Worm (Caenorhabditis elegans) whole organism, young adult: Measurements from ENCODE around the gene W09H1.3.

Experiments
- B0019.2 ChIP-seq: fragments of 200-800 bp; sonication (Bioruptor generic); conservative IDR thresholded peaks from 2 replicates; pipeline ENCODE4 v1.3.6; 2022; ENCODE audit warnings: missing genetic modification reagents, missing genetic modification characterization, missing compliant biosample characterization
- B0261.1 ChIP-seq: sonication (generic microtip); optimal IDR thresholded peaks from 2 replicates; lab custom pipeline; 2016; ENCODE audit warnings: mild to moderate bottlenecking, missing genetic modification characterization, moderate library complexity, missing compliant biosample characterization
- B0336.3 ChIP-seq: fragments of 200-800 bp; sonication (Bioruptor generic); IDR thresholded peaks from 2 replicates; pipeline ENCODE4 v1.3.6; 2022; ENCODE audit warnings: missing genetic modification characterization, missing compliant biosample characterization
- F22D6.2 ChIP-seq: sonication (generic microtip); optimal IDR thresholded peaks from 2 replicates; lab custom pipeline; 2016; ENCODE audit warnings: mild to moderate bottlenecking, missing genetic modification characterization, missing compliant biosample characterization
- F55B11.4 ChIP-seq: sonication (generic microtip); optimal IDR thresholded peaks from 2 replicates; lab custom pipeline; 2016; ENCODE audit warnings: missing compliant biosample characterization, missing genetic modification characterization, borderline replicate concordance; ENCODE audit not compliant: insufficient read depth
- F57A8.1 ChIP-seq: fragments of 200-800 bp; sonication (Bioruptor generic); optimal IDR thresholded peaks from 2 replicates; lab custom pipeline; 2018; ENCODE audit warnings: mild to moderate bottlenecking, missing genetic modification characterization, moderate library complexity, missing compliant biosample characterization
- F57C9.4 ChIP-seq: sonication (generic microtip); optimal IDR thresholded peaks from 2 replicates; lab custom pipeline; 2017; ENCODE audit warnings: mild to moderate bottlenecking, missing genetic modification characterization, missing compliant biosample characterization
- K12H6.12 ChIP-seq: fragments of 200-800 bp; sonication (Bioruptor generic); optimal IDR thresholded peaks from 2 replicates; lab custom pipeline; 2018; ENCODE audit warnings: mild to moderate bottlenecking, missing genetic modification characterization, missing compliant biosample characterization
- T07F8.4 ChIP-seq: sonication (generic microtip); optimal IDR thresholded peaks from 2 replicates; lab custom pipeline; 2016; ENCODE audit warnings: mild to moderate bottlenecking, missing genetic modification characterization, moderate library complexity, missing compliant biosample characterization
- Y53G8AR.9 ChIP-seq: fragments of 200-800 bp; sonication (Bioruptor generic); conservative IDR thresholded peaks from 2 replicates; pipeline ENCODE4 v1.3.6; 2022; ENCODE audit warnings: missing genetic modification reagents, missing genetic modification characterization, missing compliant biosample characterization
- Y56A3A.18 ChIP-seq: fragments of 200-800 bp; sonication (Bioruptor generic); IDR thresholded peaks from 2 replicates; pipeline ENCODE4 v1.3.6; 2022; ENCODE audit warnings: missing genetic modification reagents, missing genetic modification characterization, missing compliant biosample characterization
- ZK185.1 ChIP-seq: sonication (generic microtip); optimal IDR thresholded peaks from 2 replicates; lab custom pipeline; 2016; ENCODE audit warnings: mild to moderate bottlenecking, missing genetic modification characterization, missing compliant biosample characterization; ENCODE audit not compliant: poor library complexity, severe bottlenecking
- aptf-2 ChIP-seq: fragments of 200-800 bp; sonication (Bioruptor generic); conservative IDR thresholded peaks from 2 replicates; pipeline ENCODE4 v1.3.6; 2022; ENCODE audit warnings: missing genetic modification reagents, missing genetic modification characterization, missing compliant biosample characterization
- atf-7 ChIP-seq: sonication (generic microtip); optimal IDR thresholded peaks from 2 replicates; lab custom pipeline; 2017; ENCODE audit warnings: mild to moderate bottlenecking, missing genetic modification characterization, missing compliant biosample characterization
- athp-1 ChIP-seq: sonication (generic microtip); optimal IDR thresholded peaks from 2 replicates; lab custom pipeline; 2017; ENCODE audit warnings: mild to moderate bottlenecking, missing genetic modification characterization, missing compliant biosample characterization
- attf-3 ChIP-seq: fragments of 200-800 bp; sonication (Bioruptor generic); conservative IDR thresholded peaks from 2 replicates; pipeline ENCODE4 v1.3.6; 2022; ENCODE audit warnings: missing genetic modification reagents, missing genetic modification characterization, missing compliant biosample characterization
- attf-5 ChIP-seq: fragments of 200-800 bp; sonication (Bioruptor generic); optimal IDR thresholded peaks from 2 replicates; lab custom pipeline; 2018; ENCODE audit warnings: mild to moderate bottlenecking, missing genetic modification characterization, missing compliant biosample characterization
- bed-1 ChIP-seq: fragments of 200-800 bp; sonication (Bioruptor generic); IDR thresholded peaks from 2 replicates; pipeline ENCODE4 v1.3.6; 2022; ENCODE audit warnings: missing genetic modification reagents, missing genetic modification characterization, missing compliant biosample characterization
- bed-2 ChIP-seq: fragments of 200-800 bp; sonication (Bioruptor generic); IDR thresholded peaks from 2 replicates; pipeline ENCODE4 v1.3.6; 2022; ENCODE audit warnings: missing genetic modification reagents, missing genetic modification characterization, missing compliant biosample characterization
- ceh-40 ChIP-seq: fragments of 200-800 bp; sonication (Bioruptor generic); IDR thresholded peaks from 2 replicates; pipeline ENCODE4 v1.3.6; 2022; ENCODE audit warnings: missing genetic modification characterization, missing compliant biosample characterization
- ceh-58 ChIP-seq: fragments of 200-800 bp; sonication (Bioruptor generic); IDR thresholded peaks from 2 replicates; pipeline ENCODE4 v1.3.6; 2022; ENCODE audit warnings: missing genetic modification characterization, missing compliant biosample characterization
- ceh-79 ChIP-seq: sonication (generic microtip); optimal IDR thresholded peaks from 2 replicates; lab custom pipeline; 2017; ENCODE audit warnings: mild to moderate bottlenecking, missing genetic modification characterization, missing compliant biosample characterization
- efl-1 ChIP-seq: fragments of 150-350 bp; optimal IDR thresholded peaks from 2 replicates; lab custom pipeline; 2014; ENCODE audit warnings: missing biosample characterization, missing genetic modification reagents, missing genetic modification characterization
- egl-44 ChIP-seq: fragments of 200-800 bp; sonication (Bioruptor generic); IDR thresholded peaks from 2 replicates; pipeline ENCODE4 v1.3.6; 2022; ENCODE audit warnings: missing genetic modification reagents, missing genetic modification characterization, missing compliant biosample characterization
- ekl-4 ChIP-seq: fragments of 200-800 bp; sonication (Bioruptor generic); IDR thresholded peaks from 2 replicates; pipeline ENCODE4 v1.3.6; 2022; ENCODE audit warnings: missing genetic modification reagents, missing genetic modification characterization, missing compliant biosample characterization
- ets-4 ChIP-seq: fragments of 200-800 bp; sonication (Bioruptor generic); optimal IDR thresholded peaks from 2 replicates; lab custom pipeline; 2018; ENCODE audit warnings: mild to moderate bottlenecking, missing genetic modification characterization, missing compliant biosample characterization
- gei-17 ChIP-seq: fragments of 200-800 bp; sonication (Bioruptor generic); optimal IDR thresholded peaks from 2 replicates; lab custom pipeline; 2018; ENCODE audit warnings: mild to moderate bottlenecking, missing genetic modification characterization, missing compliant biosample characterization
- hlh-12 ChIP-seq: sonication (generic microtip); optimal IDR thresholded peaks from 2 replicates; lab custom pipeline; 2016; ENCODE audit warnings: missing genetic modification characterization, missing compliant biosample characterization
- lag-1 ChIP-seq: fragments of 200-800 bp; sonication (Bioruptor generic); IDR thresholded peaks from 2 replicates; pipeline ENCODE4 v1.3.6; 2022; ENCODE audit warnings: missing genetic modification reagents, missing genetic modification characterization, missing compliant biosample characterization
- let-526 ChIP-seq: fragments of 200-800 bp; sonication (Bioruptor generic); IDR thresholded peaks from 2 replicates; pipeline ENCODE4 v1.3.6; 2022; ENCODE audit warnings: missing genetic modification reagents, missing genetic modification characterization, missing compliant biosample characterization
- let-607 ChIP-seq, 2 experiments: fragments of 200-800 bp in 1 of 2; sonication (Bioruptor generic) in 1 of 2; sonication (generic microtip) in 1 of 2; optimal IDR thresholded peaks; 2 replicates each; lab custom pipeline; 2016 to 2018; ENCODE audit warnings: mild to moderate bottlenecking in 2 of 2, missing compliant biosample characterization in 2 of 2, missing genetic modification characterization in 2 of 2, moderate library complexity in 2 of 2, missing genotype in 1 of 2
- lir-1 ChIP-seq: fragments of 200-800 bp; sonication (Bioruptor generic); conservative IDR thresholded peaks from 2 replicates; pipeline ENCODE4 v1.3.6; 2022; ENCODE audit warnings: missing genetic modification reagents, missing genetic modification characterization, missing compliant biosample characterization
- madf-8 ChIP-seq: fragments of 200-800 bp; sonication (Bioruptor generic); conservative IDR thresholded peaks from 2 replicates; pipeline ENCODE4 v1.3.6; 2022; ENCODE audit warnings: missing genetic modification reagents, missing genetic modification characterization, missing compliant biosample characterization
- nfya-1 ChIP-seq: sonication (generic microtip); optimal IDR thresholded peaks from 2 replicates; lab custom pipeline; 2017; ENCODE audit warnings: antibody characterized with exemption, missing compliant biosample characterization, missing genetic modification characterization, borderline replicate concordance; ENCODE audit not compliant: insufficient read depth
- nfyb-1 ChIP-seq: fragments of 200-800 bp; sonication (Bioruptor generic); IDR thresholded peaks from 2 replicates; pipeline ENCODE4 v1.3.6; 2022; ENCODE audit warnings: missing genetic modification reagents, missing genetic modification characterization, missing compliant biosample characterization
- nhr-80 ChIP-seq: sonication (generic microtip); optimal IDR thresholded peaks from 2 replicates; lab custom pipeline; 2016; ENCODE audit warnings: missing genetic modification characterization, missing compliant biosample characterization
- pbrm-1 ChIP-seq: fragments of 200-800 bp; sonication (Bioruptor generic); IDR thresholded peaks from 2 replicates; pipeline ENCODE4 v1.3.6; 2022; ENCODE audit warnings: missing genetic modification reagents, missing genetic modification characterization, missing compliant biosample characterization
- rcor-1 ChIP-seq: fragments of 200-800 bp; sonication (Bioruptor generic); IDR thresholded peaks from 2 replicates; pipeline ENCODE4 v1.3.6; 2022; ENCODE audit warnings: missing genetic modification reagents, missing genetic modification characterization, missing compliant biosample characterization
- sea-2 ChIP-seq: fragments of 200-800 bp; sonication (Bioruptor generic); IDR thresholded peaks from 2 replicates; pipeline ENCODE4 v1.3.6; 2022; ENCODE audit warnings: missing genetic modification characterization, missing compliant biosample characterization
- snpc-1.3 ChIP-seq: sonication (generic microtip); optimal IDR thresholded peaks from 2 replicates; lab custom pipeline; 2017; ENCODE audit warnings: missing genetic modification characterization, mild to moderate bottlenecking, missing compliant biosample characterization, antibody characterized with exemption, moderate library complexity, missing genotype, missing genetic modification reagents; ENCODE audit not compliant: insufficient read depth
- snpc-3.4 ChIP-seq: sonication (generic microtip); optimal IDR thresholded peaks from 2 replicates; lab custom pipeline; 2017; ENCODE audit warnings: missing genetic modification characterization, mild to moderate bottlenecking, missing compliant biosample characterization, antibody characterized with exemption, moderate library complexity, missing genotype, missing genetic modification reagents
- snpc-4 ChIP-seq, 5 experiments: fragments of 150-350 bp in 1 of 5; sonication (generic microtip) in 4 of 5; optimal IDR thresholded peaks; 2 replicates each; lab custom pipeline; 2014 to 2018; ENCODE audit warnings: missing genetic modification characterization in 5 of 5, missing biosample characterization in 3 of 5, antibody characterized with exemption in 2 of 5, mild to moderate bottlenecking in 2 of 5, missing compliant biosample characterization in 2 of 5, missing genotype in 2 of 5, moderate library complexity in 2 of 5, missing genetic modification reagents in 1 of 5
- zfh-2 ChIP-seq: fragments of 200-800 bp; sonication (Bioruptor generic); conservative IDR thresholded peaks from 2 replicates; pipeline ENCODE4 v1.3.6; 2022; ENCODE audit warnings: missing genetic modification reagents, missing genetic modification characterization, missing compliant biosample characterization
- ztf-22 ChIP-seq: fragments of 200-800 bp; sonication (Bioruptor generic); optimal IDR thresholded peaks from 2 replicates; lab custom pipeline; 2018; ENCODE audit warnings: mild to moderate bottlenecking, missing genetic modification characterization, moderate library complexity, missing compliant biosample characterization
- ztf-6 ChIP-seq: fragments of 200-800 bp; sonication (Bioruptor generic); IDR thresholded peaks from 2 replicates; pipeline ENCODE4 v1.3.6; 2022; ENCODE audit warnings: missing genetic modification reagents, missing genetic modification characterization, missing compliant biosample characterization

The W09H1.3 gene

DNA sequence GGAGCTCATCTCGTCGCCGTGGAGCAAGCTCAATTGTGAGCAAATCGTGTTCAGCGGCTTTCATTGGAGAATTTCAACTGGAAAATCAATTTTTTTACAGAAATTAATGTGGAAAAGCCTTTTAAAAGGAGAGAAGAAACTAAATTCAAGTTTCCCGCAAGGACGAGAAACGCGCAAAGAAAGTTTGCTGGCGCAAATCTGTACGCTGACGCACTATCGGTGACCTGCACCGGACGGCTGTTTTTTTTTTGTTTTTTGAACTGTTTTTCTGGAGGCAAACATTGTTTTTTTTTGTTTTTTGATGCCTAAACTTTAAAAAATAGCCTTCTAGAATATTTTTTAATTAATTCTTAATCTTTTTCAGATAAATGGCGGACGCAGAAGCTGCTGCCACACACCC, 27.3 kb upstream of the W09H1.3 start, which contains the start of the genes hpr-17 and F32A11.1 (continued):
- TF ChIP-seq T07F8.4 (tag; lab: Kevin White, UChicago) (no peak), attf-3 (GFP tag; lab: Robert Waterston, UW) (peak; percentile 70), let-607 (tag; optimal IDR thresholded peaks at IDR 0.05; lab: Kevin White, UChicago) (no peak), ZK185.1 (tag; lab: Kevin White, UChicago) (peak; percentile 81), Y56A3A.18 (GFP tag; lab: Robert Waterston, UW) (no peak), aptf-2 (GFP tag; lab: Robert Waterston, UW) (no peak), ekl-4 (GFP tag; lab: Robert Waterston, UW) (peak; percentile 64; the same call in 1 of the 2 replicates), ceh-40 (GFP tag; lab: Robert Waterston, UW) (no peak), lag-1 (GFP tag; lab: Robert Waterston, UW) (no peak), K12H6.12 (tag; lab: Kevin White, UChicago) (peak; percentile 53), F57A8.1 (no peak), ceh-79 (tag; lab: Kevin White, UChicago) (no peak), B0019.2 (0 out of 2 replicates have a peak, but pooled peaks have one; percentile 34), B0336.3 (peak; percentile 74), F57C9.4 (tag; lab: Kevin White, UChicago) (no peak), athp-1 (peak; percentile 7), rcor-1 (GFP tag; lab: Robert Waterston, UW) (peak; percentile 56; the same call in 1 of the 2 replicates), snpc-3.4 (no peak), Y53G8AR.9 (GFP tag; lab: Robert Waterston, UW) (peak; percentile 87), let-526 (0 out of 2 replicates have a peak, but pooled peaks have one; percentile 33), zfh-2 (peak; percentile 35; the same call in 1 of the 2 replicates), gei-17 (GFP tag; lab: Kevin White, UChicago) (peak; percentile 2), ets-4 (no peak), snpc-4 (GFP tag; optimal IDR thresholded peaks at IDR 0.05; lab: Kevin White, UChicago) (peak; percentile 40), snpc-4 (tag; optimal IDR thresholded peaks at IDR 0.05; lab: Kevin White, UChicago) (peak; percentile 47 to 78 (median 62)), atf-7 (tag; lab: Kevin White, UChicago) (peak; percentile 7), snpc-1.3 (tag; lab: Kevin White, UChicago) (peak; percentile 6), F22D6.2 (tag; lab: Kevin White, UChicago) (peak; percentile 35), pbrm-1 (GFP tag; lab: Robert Waterston, UW) (peak; percentile 84), ztf-22 (no peak), ceh-58 (GFP tag; lab: Robert Waterston, UW) (no peak), egl-44 (GFP tag; lab: Robert Waterston, UW) (peak; percentile 46; the same call in 1 of the 2 replicates), F55B11.4 (no peak), lir-1 (peak; percentile 31; the same call in 1 of the 2 replicates), bed-2 (GFP tag; lab: Robert Waterston, UW) (no peak), ztf-6 (GFP tag; lab: Robert Waterston, UW) (no peak), nhr-80 (tag; lab: Kevin White, UChicago) (peak; percentile 32), attf-5 (GFP tag; lab: Kevin White, UChicago) (peak; percentile 39), hlh-12 (no peak), nfya-1 (tag; lab: Kevin White, UChicago) (no peak), efl-1 (GFP tag; lab: Kevin White, UChicago) (peak; percentile 86), nfyb-1 (peak; percentile 88), bed-1 (GFP tag; lab: Robert Waterston, UW) (no peak), sea-2 (GFP tag; lab: Robert Waterston, UW) (no peak), B0261.1 (tag; lab: Kevin White, UChicago) (no peak), madf-8 (peak; percentile 37; the same call in 1 of the 2 replicates)
